Worm (Caenorhabditis elegans): Measurements from ENCODE around the gene coq-5.

coq-5 gene

ce11 chrIII:7891573-7892306, 33.5 kb upstream of the coq-5 start, which contains the start of the genes ZK688.5 and fahd-1 (continued):
- TF ChIP-seq unc-39 (tag; optimal IDR thresholded peaks at IDR 0.05) (no peak), nhr-6 (tag; optimal IDR thresholded peaks at IDR 0.05) (no peak), Y55F3AM.14 (GFP tag; optimal IDR thresholded peaks at IDR 0.05) (no peak), fos-1 (tag; optimal IDR thresholded peaks at IDR 0.05) (peak; percentile 93), nhr-129 (tag; optimal IDR thresholded peaks at IDR 0.05) (peak; percentile 82), lin-11 (tag; optimal IDR thresholded peaks at IDR 0.05) (no peak), snpc-4 (tag; optimal IDR thresholded peaks at IDR 0.05) (peak; percentile 47), dmd-4 (tag; optimal IDR thresholded peaks at IDR 0.05) (no peak), unc-55 (GFP tag; optimal IDR thresholded peaks at IDR 0.05) (peak; percentile 78)

ce11 chrIII:7889036-7889435, 30.8 kb upstream of the coq-5 start:
- TF ChIP-seq dmd-4 (tag; optimal IDR thresholded peaks at IDR 0.05) (no peak), fos-1 (tag; optimal IDR thresholded peaks at IDR 0.05) (no peak), nhr-25 (tag; optimal IDR thresholded peaks at IDR 0.05) (no peak), nhr-237 (tag; optimal IDR thresholded peaks at IDR 0.05) (no peak), crh-2 (tag; optimal IDR thresholded peaks at IDR 0.05) (no peak), sma-3 (GFP tag; optimal IDR thresholded peaks at IDR 0.05) (no peak), ama-1 (optimal IDR thresholded peaks at IDR 0.05) (no peak), egl-27 (tag; optimal IDR thresholded peaks at IDR 0.05) (no peak), nhr-23 (tag; optimal IDR thresholded peaks at IDR 0.05) (no peak)

ce11 chrIII:7884863-7885262, 26.6 kb upstream of the coq-5 start, which contains the start of gene ZK688.11:
TSS of gene ZK688.11 (minus strand) at chrIII:7884963.
- no peak for TF ChIP-seq peb-1 (tag; optimal IDR thresholded peaks at IDR 0.05)
- no peak for TF ChIP-seq skn-1 (tag; optimal IDR thresholded peaks at IDR 0.05)
- no peak for TF ChIP-seq unc-55 (GFP tag; optimal IDR thresholded peaks at IDR 0.05)
- no peak for TF ChIP-seq mab-5 (tag; optimal IDR thresholded peaks at IDR 0.05)
- no peak for TF ChIP-seq ama-1 (optimal IDR thresholded peaks at IDR 0.05)

- TF ChIP-seq unc-55 (GFP tag; optimal IDR thresholded peaks at IDR 0.05) (no peak), alr-1 (tag; optimal IDR thresholded peaks at IDR 0.05) (no peak), R02D3.7 (tag; optimal IDR thresholded peaks at IDR 0.05) (no peak), nhr-6 (tag; optimal IDR thresholded peaks at IDR 0.05) (no peak), nhr-129 (tag; optimal IDR thresholded peaks at IDR 0.05) (no peak)
These were observed 24.6 kb upstream of the coq-5 start, which contains the start of gene ZK688.9 for ce11 chrIII:7882900-7883299. TSS of gene ZK688.9 (minus strand) at chrIII:7883000.

ce11 chrIII:7880132-7880715, 22.0 kb upstream of the coq-5 start:
- no peak for TF ChIP-seq elt-1 (tag; optimal IDR thresholded peaks at IDR 0.05)
- TF ChIP-seq F13H6.1 (tag; optimal IDR thresholded peaks at IDR 0.05) = peak; percentile 46
- TF ChIP-seq lin-13 (GFP tag; optimal IDR thresholded peaks at IDR 0.05) = no peak
- TF ChIP-seq skn-1 (tag; optimal IDR thresholded peaks at IDR 0.05) = no peak
- no peak for TF ChIP-seq aly-2 (tag; optimal IDR thresholded peaks at IDR 0.05)
- no peak for TF ChIP-seq blmp-1 (tag; optimal IDR thresholded peaks at IDR 0.05; ENCODE audit: insufficient read depth)
- peak; percentile 49 for TF ChIP-seq C34F6.9 (tag; optimal IDR thresholded peaks at IDR 0.05)
- peak in 1 of 2 experiments; percentile 26 for TF ChIP-seq lsy-2 (tag; optimal IDR thresholded peaks at IDR 0.05)
- no peak for TF ChIP-seq unc-39 (tag; optimal IDR thresholded peaks at IDR 0.05)
- peak; percentile 77 for TF ChIP-seq nhr-129 (tag; optimal IDR thresholded peaks at IDR 0.05)
- TF ChIP-seq sma-9 (GFP tag; optimal IDR thresholded peaks at IDR 0.05) = peak; percentile 22
- no peak for TF ChIP-seq sma-9 (tag; optimal IDR thresholded peaks at IDR 0.05)

ce11 chrIII:7878852-7879329, 20.6 kb upstream of the coq-5 start, which contains the start of gene sup-18:
TSS of gene sup-18 (minus strand) at chrIII:7878902.
- TF ChIP-seq aly-2 (tag; optimal IDR thresholded peaks at IDR 0.05) = no peak
